Fruit fly (Drosophila melanogaster) Kc167 (cell line): Measurements from ENCODE around the gene lbe.

Experiments used
- h ChIP-seq: fragments of >200 bp; optimal IDR thresholded peaks from 3 replicates; lab custom pipeline; 2018; ENCODE audit warnings: missing external identifiers
- insv ChIP-seq: fragments of >200 bp; optimal IDR thresholded peaks from 3 replicates; lab custom pipeline; 2018; ENCODE audit warnings: missing external identifiers
- psq ChIP-seq: fragments of >200 bp; optimal IDR thresholded peaks from 2 replicates; lab custom pipeline; 2017; ENCODE audit warnings: missing external identifiers
- ttk ChIP-seq: sonication (Bioruptor generic); optimal IDR thresholded peaks from 2 replicates; lab custom pipeline; 2017; ENCODE audit warnings: missing external identifiers

dm6 chr3R:21471179-21471578 is 24.8 kb upstream of the lbe start:
- TF ChIP-seq psq (no peak), ttk (lab: Kevin White, UChicago) (no peak), h (no peak), insv (lab: Kevin White, UChicago) (no peak)
